In the genomic region with DNA sequence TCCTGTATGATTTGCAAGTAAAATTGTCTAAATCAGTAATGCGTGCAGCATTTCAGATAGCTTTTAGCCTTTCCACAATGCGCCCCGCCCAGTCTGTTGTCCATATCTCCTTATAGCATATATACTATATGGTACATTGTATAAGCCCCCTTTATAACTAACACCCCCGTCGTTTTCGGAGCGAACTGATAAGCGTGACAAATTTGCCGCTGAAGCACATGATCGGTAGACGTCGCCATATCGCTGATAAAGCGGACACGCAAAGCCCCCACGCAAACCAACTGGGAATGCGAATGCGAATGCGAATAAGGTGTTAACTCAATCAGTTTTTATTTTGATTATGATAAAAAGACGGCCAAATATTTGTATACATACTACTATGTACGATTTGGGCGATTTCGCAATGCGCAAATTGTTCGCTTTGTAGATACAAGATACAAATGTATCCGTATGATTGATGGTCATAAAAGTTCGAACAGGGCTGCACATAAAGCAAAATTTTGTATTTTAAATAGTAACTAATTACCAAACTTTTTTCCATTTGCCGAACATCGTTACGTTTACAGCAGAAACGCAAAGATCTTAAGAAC, we compare ENCODE assay signal across 4 fruit fly cellular contexts.
TF ChIP-seq lines count a peak whose summit lies in the region.

No protein-coding gene starts in this region.

- TF ChIP-seq CTCF in whole organism, embryonic (GFP tag; optimal IDR thresholded peaks at IDR 0.05; lab: Kevin White, UChicago), result no peak

TF ChIP-seq in whole organism, adult, 20 proteins besides CTCF, POLR2A, EP300 and RAD21:
- TF ChIP-seq CG11617 (GFP tag; optimal IDR thresholded peaks at IDR 0.05; lab: Kevin White, UChicago), result no peak
- TF ChIP-seq CG7045 (GFP tag; optimal IDR thresholded peaks at IDR 0.05; lab: Kevin White, UChicago), result no peak
- TF ChIP-seq CG12768 (GFP tag; optimal IDR thresholded peaks at IDR 0.05; lab: Kevin White, UChicago), result no peak
- TF ChIP-seq ovo (GFP tag; optimal IDR thresholded peaks at IDR 0.05; lab: Kevin White, UChicago), result no peak
- TF ChIP-seq pad (GFP tag; optimal IDR thresholded peaks at IDR 0.05; lab: Kevin White, UChicago), result no peak
- no peak for TF ChIP-seq CG14711 (tag; optimal IDR thresholded peaks at IDR 0.05; lab: Kevin White, UChicago)
- no peak for TF ChIP-seq Hr96 (GFP tag; optimal IDR thresholded peaks at IDR 0.05; lab: Kevin White, UChicago)
- TF ChIP-seq Clk (GFP tag; optimal IDR thresholded peaks at IDR 0.05; lab: Kevin White, UChicago), result no peak
- no peak for TF ChIP-seq toe (GFP tag; optimal IDR thresholded peaks at IDR 0.05; lab: Kevin White, UChicago)
- TF ChIP-seq tj (GFP tag; optimal IDR thresholded peaks at IDR 0.05; lab: Kevin White, UChicago), result peak; percentile 64
- peak; percentile 56 for TF ChIP-seq Mnt (GFP tag; optimal IDR thresholded peaks at IDR 0.05; lab: Kevin White, UChicago)
- TF ChIP-seq CG7101 (tag; optimal IDR thresholded peaks at IDR 0.05; lab: Kevin White, UChicago), result peak; percentile 16
- TF ChIP-seq cnc (optimal IDR thresholded peaks at IDR 0.05; lab: Kevin White, UChicago), result no peak
- TF ChIP-seq CG33017 (tag; optimal IDR thresholded peaks at IDR 0.05; lab: Kevin White, UChicago), result peak; percentile 15
- peak; percentile 57 for TF ChIP-seq kay (GFP tag; lab: Kevin White, UChicago; ENCODE audit: borderline replicate concordance)
- no peak for TF ChIP-seq CG5204 (GFP tag; optimal IDR thresholded peaks at IDR 0.05; lab: Kevin White, UChicago)
- TF ChIP-seq CG1620 (GFP tag; optimal IDR thresholded peaks at IDR 0.05; lab: Kevin White, UChicago), result no peak
- no peak for TF ChIP-seq cic (GFP tag; optimal IDR thresholded peaks at IDR 0.05; lab: Kevin White, UChicago)
- no peak for TF ChIP-seq Crg-1 (GFP tag; optimal IDR thresholded peaks at IDR 0.05; lab: Kevin White, UChicago)
- TF ChIP-seq bab1 (GFP tag; optimal IDR thresholded peaks at IDR 0.05; lab: Kevin White, UChicago), result no peak
TF ChIP-seq in whole organism, adult: peak in this region for 5.

TF ChIP-seq in whole organism, embryonic, 481 proteins besides CTCF, POLR2A, EP300 and RAD21 (continues in another document):
- TF ChIP-seq CHES-1-like (GFP tag; optimal IDR thresholded peaks at IDR 0.05; lab: Kevin White, UChicago), result no peak
- TF ChIP-seq sens (GFP tag; lab: Kevin White, UChicago), result peak; percentile 41
- no peak for TF ChIP-seq repo (GFP tag; optimal IDR thresholded peaks at IDR 0.05; lab: Kevin White, UChicago)
- TF ChIP-seq CG31224 (GFP tag; IDR thresholded peaks at IDR 0.05; lab: Robert Waterston, UW), result peak; percentile 11; the same call in 1 of the 2 replicates
- peak; percentile 6 for TF ChIP-seq CG2678 (tag; optimal IDR thresholded peaks at IDR 0.05; lab: Kevin White, UChicago)
- TF ChIP-seq rib (GFP tag; IDR thresholded peaks at IDR 0.05; lab: Robert Waterston, UW), result peak; percentile 9; the same call in 1 of the 2 replicates
- peak in 1 of 2 experiments; percentile 73 for TF ChIP-seq Pdp1 (GFP tag; optimal IDR thresholded peaks at IDR 0.05; lab: Kevin White, UChicago)
- peak; percentile 99 for TF ChIP-seq sug (tag; optimal IDR thresholded peaks at IDR 0.05; lab: Kevin White, UChicago)
- peak; percentile 46 for TF ChIP-seq sd (tag; optimal IDR thresholded peaks at IDR 0.05; lab: Kevin White, UChicago)
- no peak for TF ChIP-seq Gsc (GFP tag; IDR thresholded peaks at IDR 0.05; lab: Robert Waterston, UW)
- TF ChIP-seq HmgZ (tag; optimal IDR thresholded peaks at IDR 0.05; lab: Kevin White, UChicago), result peak; percentile 12
- TF ChIP-seq CG10543 (GFP tag; optimal IDR thresholded peaks at IDR 0.05; lab: Kevin White, UChicago), result peak; percentile 39
- TF ChIP-seq grau (tag; optimal IDR thresholded peaks at IDR 0.05; lab: Kevin White, UChicago), result no peak
- peak; percentile 34 for TF ChIP-seq lab (GFP tag; optimal IDR thresholded peaks at IDR 0.05; lab: Kevin White, UChicago)
- TF ChIP-seq GATAe (GFP tag; conservative IDR thresholded peaks at IDR 0.05; lab: Robert Waterston, UW), result peak; percentile 45; the same call in 1 of the 2 replicates
- peak; percentile 51 for TF ChIP-seq Med (GFP tag; lab: Kevin White, UChicago)
- peak; percentile 6 for TF ChIP-seq CG3281 (GFP tag; optimal IDR thresholded peaks at IDR 0.05; lab: Kevin White, UChicago)
- peak; percentile 70 for TF ChIP-seq cwo (GFP tag; optimal IDR thresholded peaks at IDR 0.05; lab: Kevin White, UChicago)
- no peak for TF ChIP-seq gcm (GFP tag; optimal IDR thresholded peaks at IDR 0.05; lab: Kevin White, UChicago)
- TF ChIP-seq shn (GFP tag; optimal IDR thresholded peaks at IDR 0.05; lab: Kevin White, UChicago), result no peak
- TF ChIP-seq mirr (GFP tag; optimal IDR thresholded peaks at IDR 0.05; lab: Kevin White, UChicago), result peak; percentile 86
- peak; percentile 55 for TF ChIP-seq CG34376 (GFP tag; optimal IDR thresholded peaks at IDR 0.05; lab: Kevin White, UChicago)

TF ChIP-seq in whole organism, prepupa, 60 proteins besides CTCF, POLR2A, EP300 and RAD21:
- TF ChIP-seq Sox14 (GFP tag; optimal IDR thresholded peaks at IDR 0.05; lab: Kevin White, UChicago) (no peak), vri (GFP tag; optimal IDR thresholded peaks at IDR 0.05; lab: Kevin White, UChicago) (peak; percentile 82), cyc (GFP tag; optimal IDR thresholded peaks at IDR 0.05; lab: Kevin White, UChicago) (no peak), salr (GFP tag; optimal IDR thresholded peaks at IDR 0.05; lab: Kevin White, UChicago) (no peak), ss (GFP tag; optimal IDR thresholded peaks at IDR 0.05; lab: Kevin White, UChicago) (no peak), svp (GFP tag; lab: Kevin White, UChicago) (peak; percentile 62), Eip93F (GFP tag; optimal IDR thresholded peaks at IDR 0.05; lab: Kevin White, UChicago) (no peak), Hr38 (GFP tag; optimal IDR thresholded peaks at IDR 0.05; lab: Kevin White, UChicago) (no peak), dac (GFP tag; optimal IDR thresholded peaks at IDR 0.05; lab: Kevin White, UChicago) (no peak), CG6808 (GFP tag; optimal IDR thresholded peaks at IDR 0.05; lab: Kevin White, UChicago) (no peak)

TF ChIP-seq in whole organism, wandering third instar larva, 38 proteins besides CTCF, POLR2A, EP300 and RAD21:
- TF ChIP-seq Rel (GFP tag; optimal IDR thresholded peaks at IDR 0.05; lab: Kevin White, UChicago) (no peak), Rel (tag; optimal IDR thresholded peaks at IDR 0.05; lab: Kevin White, UChicago) (peak; percentile 44), Hnf4 (GFP tag; optimal IDR thresholded peaks at IDR 0.05; lab: Kevin White, UChicago) (no peak)
